Fruit fly (Drosophila melanogaster) whole organism, embryonic: ENCODE data around the gene CG34148.

Experiments used
- Abd-B ChIP-seq: fragments of 200-800 bp; sonication (Bioruptor generic); optimal IDR thresholded peaks from 2 replicates; lab custom pipeline; 2018; ENCODE audit warnings: missing biosample characterization, mild to moderate bottlenecking, missing genetic modification characterization, moderate library complexity
- Asciz ChIP-seq: fragments of 200-800 bp; sonication (Bioruptor generic); optimal IDR thresholded peaks from 2 replicates; lab custom pipeline; 2017; ENCODE audit warnings: missing biosample characterization, mild to moderate bottlenecking, missing genetic modification characterization, missing genetic modification reagents
- Awh ChIP-seq: fragments of 200-800 bp; sonication (Bioruptor generic); IDR thresholded peaks from 2 replicates; pipeline ENCODE4, ENCODE4 v1.3.6; 2022; ENCODE audit warnings: missing biosample characterization, missing genetic modification characterization
- CG10274 ChIP-seq: fragments of 200-800 bp; sonication (Bioruptor generic); optimal IDR thresholded peaks from 3 replicates; lab custom pipeline; 2017; ENCODE audit warnings: missing biosample characterization, mild to moderate bottlenecking, missing genetic modification characterization
- CG10462 ChIP-seq: fragments of 200-800 bp; sonication (Bioruptor generic); optimal IDR thresholded peaks from 2 replicates; lab custom pipeline; 2016; ENCODE audit warnings: missing biosample characterization, missing genetic modification characterization
- CG15696 ChIP-seq: fragments of 200-800 bp; sonication (Bioruptor generic); optimal IDR thresholded peaks from 2 replicates; lab custom pipeline; 2019; ENCODE audit warnings: missing biosample characterization, mild to moderate bottlenecking, missing genetic modification characterization, moderate library complexity
- CG32772 ChIP-seq: fragments of 200-800 bp; sonication (Bioruptor generic); IDR thresholded peaks from 2 replicates; pipeline ENCODE4 v1.3.6; 2022; ENCODE audit warnings: missing biosample characterization, missing genetic modification characterization
- CG4424 ChIP-seq: fragments of 200-800 bp; sonication (Bioruptor generic); optimal IDR thresholded peaks from 3 replicates; lab custom pipeline; 2016; ENCODE audit warnings: missing biosample characterization, missing genetic modification characterization
- CG4707 ChIP-seq: fragments of 200-800 bp; sonication (Bioruptor generic); optimal IDR thresholded peaks from 2 replicates; lab custom pipeline; 2018; ENCODE audit warnings: missing biosample characterization, mild to moderate bottlenecking, missing genetic modification characterization, moderate library complexity
- CG4820 ChIP-seq: fragments of 200-800 bp; sonication (Bioruptor generic); optimal IDR thresholded peaks from 3 replicates; lab custom pipeline; 2016; ENCODE audit warnings: missing biosample characterization, missing genetic modification characterization
- CG7357 ChIP-seq: fragments of 200-800 bp; sonication (Bioruptor generic); IDR thresholded peaks from 3 replicates; pipeline ENCODE4 v1.3.6; 2022; ENCODE audit warnings: missing biosample characterization, missing genetic modification characterization
- CG7372 ChIP-seq: fragments of 200-800 bp; sonication (Bioruptor generic); IDR thresholded peaks from 2 replicates; pipeline ENCODE4 v1.3.6; 2022; ENCODE audit warnings: missing biosample characterization, missing genetic modification characterization
- CG8765 ChIP-seq: fragments of 200-800 bp; sonication (Bioruptor generic); IDR thresholded peaks from 2 replicates; pipeline ENCODE4 v1.3.6; 2022; ENCODE audit warnings: missing biosample characterization, missing genetic modification characterization
- CG9609 ChIP-seq: fragments of 200-800 bp; sonication (Bioruptor generic); optimal IDR thresholded peaks from 3 replicates; lab custom pipeline; 2016; ENCODE audit warnings: missing biosample characterization, missing genetic modification characterization
- CG9727 ChIP-seq: fragments of 200-800 bp; sonication (Bioruptor generic); optimal IDR thresholded peaks from 3 replicates; lab custom pipeline; 2017; ENCODE audit warnings: missing biosample characterization, mild to moderate bottlenecking, missing genetic modification characterization
- CG9817 ChIP-seq: fragments of 200-800 bp; sonication (Bioruptor generic); optimal IDR thresholded peaks from 2 replicates; lab custom pipeline; 2018; ENCODE audit warnings: missing biosample characterization, mild to moderate bottlenecking, missing genetic modification characterization, moderate library complexity
- CHES-1-like ChIP-seq: fragments of 200-800 bp; sonication (Bioruptor generic); optimal IDR thresholded peaks from 2 replicates; lab custom pipeline; 2016; ENCODE audit warnings: missing biosample characterization, missing genetic modification characterization
- D19B ChIP-seq: fragments of 200-800 bp; sonication (Bioruptor generic); optimal IDR thresholded peaks from 2 replicates; lab custom pipeline; 2017; ENCODE audit warnings: missing biosample characterization, mild to moderate bottlenecking, missing genetic modification characterization
- Deaf1 ChIP-seq: fragments of 200-800 bp; optimal IDR thresholded peaks from 3 replicates; lab custom pipeline; 2019; ENCODE audit warnings: missing biosample characterization, mild to moderate bottlenecking, missing genetic modification characterization, moderate library complexity
- Ets65A ChIP-seq: fragments of 200-800 bp; sonication (Bioruptor generic); peaks from one replicate; lab custom pipeline; 2016; ENCODE audit warnings: missing biosample characterization, missing genetic modification characterization
- Ets97D ChIP-seq: fragments of 200-800 bp; sonication (Bioruptor generic); optimal IDR thresholded peaks from 3 replicates; lab custom pipeline; 2016; ENCODE audit warnings: missing biosample characterization, missing genetic modification characterization
- Hsf ChIP-seq: fragments of 200-800 bp; sonication (Bioruptor generic); optimal IDR thresholded peaks from 3 replicates; lab custom pipeline; 2016; ENCODE audit warnings: missing biosample characterization, missing genetic modification characterization
- Kr ChIP-seq: fragments of 200-800 bp; sonication (Bioruptor generic); optimal IDR thresholded peaks from 2 replicates; lab custom pipeline; 2017; ENCODE audit warnings: missing biosample characterization, mild to moderate bottlenecking, missing genetic modification characterization
- MBD-R2 ChIP-seq: fragments of 200-800 bp; sonication (Bioruptor generic); IDR thresholded peaks from 2 replicates; pipeline ENCODE4 v1.3.6; 2022; ENCODE audit warnings: missing biosample characterization, missing genetic modification characterization
- Myb ChIP-seq: fragments of 200-800 bp; sonication (Bioruptor generic); optimal IDR thresholded peaks from 2 replicates; lab custom pipeline; 2016; ENCODE audit warnings: missing biosample characterization, missing genetic modification characterization
- Side ChIP-seq: fragments of 200-800 bp; sonication (Bioruptor generic); optimal IDR thresholded peaks from 2 replicates; lab custom pipeline; 2016; ENCODE audit warnings: missing biosample characterization, missing genetic modification characterization
- Taf1 ChIP-seq: fragments of 200-800 bp; sonication (Bioruptor generic); IDR thresholded peaks from 2 replicates; pipeline ENCODE4 v1.3.6; 2022; ENCODE audit warnings: missing biosample characterization, missing genetic modification characterization
- Tbp ChIP-seq: fragments of >200 bp; optimal IDR thresholded peaks from 2 replicates; lab custom pipeline; 2018; ENCODE audit warnings: missing biosample characterization, missing genetic modification characterization
- Xrp1 ChIP-seq: fragments of 200-800 bp; sonication (Bioruptor generic); IDR thresholded peaks from 2 replicates; pipeline ENCODE4 v1.3.6; 2022; ENCODE audit warnings: missing biosample characterization, missing genetic modification characterization
- ash1 ChIP-seq: fragments of 200-800 bp; sonication (Bioruptor generic); optimal IDR thresholded peaks from 2 replicates; lab custom pipeline; 2018; ENCODE audit warnings: missing biosample characterization, mild to moderate bottlenecking, missing genetic modification characterization
- cad ChIP-seq: fragments of >200 bp; optimal IDR thresholded peaks from 2 replicates; lab custom pipeline; 2017; ENCODE audit warnings: missing biosample characterization, missing genetic modification characterization
- caup ChIP-seq: fragments of 200-800 bp; sonication (Bioruptor generic); optimal IDR thresholded peaks from 3 replicates; lab custom pipeline; 2017; ENCODE audit warnings: missing biosample characterization, mild to moderate bottlenecking, missing genetic modification characterization, moderate library complexity; ENCODE audit not compliant: severe bottlenecking
- cg ChIP-seq: fragments of 200-800 bp; sonication (Bioruptor generic); optimal IDR thresholded peaks from 3 replicates; lab custom pipeline; 2019; ENCODE audit warnings: missing biosample characterization, mild to moderate bottlenecking, missing genetic modification characterization, moderate library complexity
- chm ChIP-seq: fragments of 200-800 bp; sonication (Bioruptor generic); IDR thresholded peaks from 2 replicates; pipeline ENCODE4 v1.3.6; 2022; ENCODE audit warnings: missing biosample characterization, missing genetic modification characterization
- exex ChIP-seq: fragments of 200-800 bp; sonication (Bioruptor generic); optimal IDR thresholded peaks from 4 replicates; lab custom pipeline; 2018; ENCODE audit warnings: missing biosample characterization, mild to moderate bottlenecking, missing genetic modification characterization, moderate library complexity
- gem ChIP-seq: fragments of 200-800 bp; sonication (Bioruptor generic); optimal IDR thresholded peaks from 2 replicates; lab custom pipeline; 2019; ENCODE audit warnings: missing biosample characterization, mild to moderate bottlenecking, missing genetic modification characterization, moderate library complexity
- gt ChIP-seq: fragments of 200-800 bp; sonication (Bioruptor generic); IDR thresholded peaks from 2 replicates; pipeline ENCODE4 v1.3.6; 2022; ENCODE audit warnings: missing biosample characterization, missing genetic modification characterization
- ham ChIP-seq: fragments of 200-800 bp; sonication (Bioruptor generic); IDR thresholded peaks from 2 replicates; pipeline ENCODE4 v1.3.6; 2022; ENCODE audit warnings: missing biosample characterization, missing genetic modification characterization
- hth ChIP-seq: fragments of >200 bp; optimal IDR thresholded peaks from 2 replicates; lab custom pipeline; 2017; ENCODE audit warnings: inconsistent platforms
- jumu ChIP-seq: fragments of 200-800 bp; sonication (Bioruptor generic); optimal IDR thresholded peaks from 3 replicates; lab custom pipeline; 2016; ENCODE audit warnings: missing biosample characterization, missing genetic modification characterization
- kni ChIP-seq: fragments of 200-800 bp; sonication (Bioruptor generic); optimal IDR thresholded peaks from 3 replicates; lab custom pipeline; 2017; ENCODE audit warnings: mild to moderate bottlenecking, missing biosample characterization, missing genetic modification reagents, missing genetic modification characterization
- nau ChIP-seq: fragments of 200-800 bp; sonication (Bioruptor generic); optimal IDR thresholded peaks from 3 replicates; lab custom pipeline; 2017; ENCODE audit warnings: missing biosample characterization, mild to moderate bottlenecking, missing genetic modification characterization, missing genetic modification reagents
- phol ChIP-seq: fragments of 200-800 bp; sonication (Bioruptor generic); optimal IDR thresholded peaks from 3 replicates; lab custom pipeline; 2018; ENCODE audit warnings: missing biosample characterization, mild to moderate bottlenecking, missing genetic modification characterization, moderate library complexity
- pros ChIP-seq: fragments of 200-800 bp; sonication (Bioruptor generic); optimal IDR thresholded peaks from 3 replicates; lab custom pipeline; 2019; ENCODE audit warnings: missing biosample characterization, mild to moderate bottlenecking, missing genetic modification characterization, moderate library complexity
- sens ChIP-seq: fragments of 200-800 bp; sonication (Bioruptor generic); peaks from one replicate; lab custom pipeline; 2016; ENCODE audit warnings: missing biosample characterization, missing genetic modification characterization
- sqz ChIP-seq: fragments of 200-800 bp; sonication (Bioruptor generic); optimal IDR thresholded peaks from 3 replicates; lab custom pipeline; 2018; ENCODE audit warnings: missing biosample characterization, mild to moderate bottlenecking, missing genetic modification characterization
- tin ChIP-seq: fragments of 200-800 bp; sonication (Bioruptor generic); optimal IDR thresholded peaks from 3 replicates; lab custom pipeline; 2016; ENCODE audit warnings: missing biosample characterization, missing genetic modification characterization
- vvl ChIP-seq: fragments of 200-800 bp; sonication (Bioruptor generic); IDR thresholded peaks from 2 replicates; pipeline ENCODE4 v1.3.6; 2022; ENCODE audit warnings: missing biosample characterization, missing genetic modification characterization

CG34148 gene

dm6 chr3R:21845165-21845564 is 33.3 kb downstream of the CG34148 start, which contains the start of gene Gr93c:
TSS of gene Gr93c (minus strand) at chr3R:21845265.
- TF ChIP-seq CG8765 (GFP tag; lab: Robert Waterston, UW) (no peak), chm (no peak)

- TF ChIP-seq cg (GFP tag; lab: Kevin White, UChicago) (no peak), CG4820 (no peak), Tbp (no peak), CG4424 (GFP tag; lab: Kevin White, UChicago) (no peak), CG9609 (GFP tag; lab: Kevin White, UChicago) (no peak), Deaf1 (tag; lab: Kevin White, UChicago) (no peak), CG7372 (GFP tag; lab: Robert Waterston, UW) (no peak), CG9727 (GFP tag; lab: Kevin White, UChicago) (no peak), Myb (GFP tag; lab: Kevin White, UChicago) (no peak), CG15696 (tag; lab: Kevin White, UChicago) (no peak), pros (no peak), tin (GFP tag; lab: Kevin White, UChicago) (no peak), hth (lab: Kevin White, UChicago) (no peak), caup (GFP tag; lab: Kevin White, UChicago) (no peak), Ets97D (GFP tag; lab: Kevin White, UChicago) (no peak), exex (tag; lab: Kevin White, UChicago) (no peak), CHES-1-like (GFP tag; lab: Kevin White, UChicago) (no peak), ash1 (GFP tag; lab: Kevin White, UChicago) (no peak), CG4707 (no peak)
Measured at dm6 chr3R:21843665-21844064, 34.8 kb downstream of the CG34148 start, which contains the start of gene Gr93b. TSS of gene Gr93b (minus strand) at chr3R:21843765.

dm6 chr3R:21841474-21842376 is 36.8 kb downstream of the CG34148 start:
- TF ChIP-seq cad (GFP tag; lab: Kevin White, UChicago) (no peak), Side (GFP tag; lab: Kevin White, UChicago) (no peak), nau (GFP tag; lab: Kevin White, UChicago) (no peak), Abd-B (GFP tag; lab: Kevin White, UChicago) (no peak), MBD-R2 (GFP tag; lab: Robert Waterston, UW) (no peak), Awh (no peak), jumu (no peak), phol (tag; lab: Kevin White, UChicago) (peak; percentile 1), Hsf (GFP tag; lab: Kevin White, UChicago) (no peak), gem (tag; lab: Kevin White, UChicago) (peak; percentile 14), Taf1 (GFP tag; lab: Robert Waterston, UW) (no peak), Ets65A (peak; percentile 23), sens (GFP tag; lab: Kevin White, UChicago) (peak; percentile 52), Kr (GFP tag; lab: Kevin White, UChicago) (no peak), gt (GFP tag; lab: Robert Waterston, UW) (no peak), CG9817 (no peak), CG10462 (GFP tag; lab: Kevin White, UChicago) (no peak), Xrp1 (peak; percentile 23; the same call in 1 of the 2 replicates), vvl (GFP tag; lab: Robert Waterston, UW) (peak; percentile 86), Asciz (no peak), CG7357 (GFP tag; lab: Robert Waterston, UW) (no peak), kni (GFP tag; lab: Kevin White, UChicago) (no peak), CG32772 (0 out of 2 replicates have a peak, but pooled peaks have one; percentile 32), sqz (GFP tag; lab: Kevin White, UChicago) (peak; percentile 47), Myb (GFP tag; lab: Kevin White, UChicago) (no peak), CG10274 (GFP tag; lab: Kevin White, UChicago) (no peak), D19B (peak; percentile 35), ham (GFP tag; lab: Robert Waterston, UW) (no peak)
